Worm (Caenorhabditis elegans): ENCODE results near the gene H12D21.9.

DNA sequence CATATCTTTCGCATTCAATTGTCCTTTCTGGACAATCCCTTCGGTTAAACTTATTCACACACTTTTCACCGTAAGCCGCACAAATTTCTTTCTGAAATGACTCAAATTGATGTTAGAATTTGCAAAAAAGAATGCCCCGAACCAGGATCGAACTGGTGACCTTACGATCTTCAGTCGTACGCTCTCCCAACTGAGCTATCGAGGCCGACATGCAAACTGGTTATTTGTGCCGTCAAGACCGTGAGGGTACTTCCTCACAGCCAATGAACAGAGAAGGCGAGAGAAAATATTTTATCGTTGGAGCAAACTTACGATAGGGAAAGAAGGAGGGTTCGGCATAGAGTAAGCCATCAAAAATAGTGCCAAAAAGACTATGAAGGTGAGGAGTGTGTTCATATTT, 33.0 kb downstream of the H12D21.9 start:
- TF ChIP-seq ces-1 (GFP tag; optimal IDR thresholded peaks at IDR 0.05) (no peak), pha-4 (tag; optimal IDR thresholded peaks at IDR 0.05) (no peak), nhr-237 (tag; optimal IDR thresholded peaks at IDR 0.05) (no peak), mab-5 (tag; optimal IDR thresholded peaks at IDR 0.05) (no peak), sem-2 (GFP tag; optimal IDR thresholded peaks at IDR 0.05) (peak; percentile 62)

Data from whole organism, mixed stage, embryonic.